Fruit fly (Drosophila melanogaster) whole organism: ENCODE results near the gene bc10.

Source experiments
- CG8478 ChIP-seq: fragments of >200 bp; optimal IDR thresholded peaks from 2 replicates; lab custom pipeline; 2018; ENCODE audit warnings: inconsistent platforms
- Dll ChIP-seq: fragments of >200 bp; optimal IDR thresholded peaks from 2 replicates; lab custom pipeline; 2017
- EcR ChIP-seq, 2 experiments: fragments of >200 bp; optimal IDR thresholded peaks; 2 replicates each; lab custom pipeline; 2017; ENCODE audit warnings: missing biosample characterization in 2 of 2, missing genetic modification characterization in 2 of 2, missing genetic modification reagents in 2 of 2
- pan ChIP-seq: fragments of >200 bp; optimal IDR thresholded peaks from 2 replicates; lab custom pipeline; 2017
- psq ChIP-seq: fragments of >200 bp; optimal IDR thresholded peaks from 2 replicates; lab custom pipeline; 2017
- usp ChIP-seq: fragments of >200 bp; optimal IDR thresholded peaks from 2 replicates; lab custom pipeline; 2017; ENCODE audit warnings: missing biosample characterization, missing genetic modification characterization, mixed read lengths

DNA sequence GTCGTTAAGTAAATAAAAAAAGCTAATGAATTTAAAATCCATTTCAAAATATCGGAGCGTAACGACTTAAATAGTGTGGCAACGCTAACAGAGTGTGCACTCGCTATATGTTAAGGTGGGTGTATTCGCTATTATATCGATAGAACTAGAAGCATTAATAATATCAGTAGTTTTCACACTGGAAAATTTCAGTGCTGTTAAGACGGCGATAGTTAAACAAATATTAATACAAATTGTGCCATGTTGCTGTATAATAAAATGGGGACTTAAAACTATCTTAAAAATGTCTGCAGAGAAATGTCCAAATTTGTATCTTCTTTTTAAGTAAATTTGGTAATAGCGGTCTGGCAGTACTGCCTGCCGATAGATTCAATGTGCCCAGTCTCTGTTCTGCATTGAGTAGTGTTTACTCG, 18.3 kb downstream of the bc10 start:
- no peak for TF ChIP-seq usp
- TF ChIP-seq CG8478 (lab: Kevin White, UChicago): no peak
- no peak for TF ChIP-seq pan (lab: Kevin White, UChicago)
- no peak for TF ChIP-seq Dll (lab: Kevin White, UChicago)
- TF ChIP-seq EcR (GFP tag; optimal IDR thresholded peaks at IDR 0.05; lab: Kevin White, UChicago): no peak
- no peak for TF ChIP-seq psq (lab: Kevin White, UChicago)
